Fruit fly (Drosophila melanogaster) whole organism, wandering third instar larva: ENCODE results near the gene pix.

Source experiments
- CG32264 ChIP-seq: fragments of 200-800 bp; sonication (Bioruptor generic); optimal IDR thresholded peaks from 2 replicates; lab custom pipeline; 2016; ENCODE audit warnings: missing biosample characterization, missing genetic modification characterization
- CG9705 ChIP-seq: fragments of 200-800 bp; sonication (Bioruptor generic); optimal IDR thresholded peaks from 2 replicates; lab custom pipeline; 2018; ENCODE audit warnings: missing biosample characterization, mild to moderate bottlenecking, missing genetic modification characterization
- CrebA ChIP-seq: fragments of 200-800 bp; sonication (Bioruptor generic); optimal IDR thresholded peaks from 2 replicates; lab custom pipeline; 2016; ENCODE audit warnings: missing biosample characterization, mild to moderate bottlenecking, missing genetic modification characterization, borderline replicate concordance
- Dfd ChIP-seq: fragments of >200 bp; optimal IDR thresholded peaks from 2 replicates; lab custom pipeline; 2017; ENCODE audit warnings: missing biosample characterization, missing genetic modification characterization
- GATAd ChIP-seq: sonication (Bioruptor generic); optimal IDR thresholded peaks from 2 replicates; lab custom pipeline; 2016; ENCODE audit warnings: missing biosample characterization, missing genetic modification characterization
- HLH106 ChIP-seq: fragments of 200-800 bp; optimal IDR thresholded peaks from 3 replicates; lab custom pipeline; 2019; ENCODE audit warnings: missing biosample characterization, mild to moderate bottlenecking, missing genetic modification characterization, moderate library complexity
- Hnf4 ChIP-seq: fragments of 200-800 bp; sonication (Bioruptor generic); optimal IDR thresholded peaks from 2 replicates; lab custom pipeline; 2016; ENCODE audit warnings: missing biosample characterization, mild to moderate bottlenecking, missing genetic modification characterization
- Hr78 ChIP-seq: fragments of >200 bp; optimal IDR thresholded peaks from 2 replicates; lab custom pipeline; 2017; ENCODE audit warnings: missing biosample characterization, missing genetic modification characterization
- Hr83 ChIP-seq: fragments of 200-300 bp; sonication (Bioruptor generic); optimal IDR thresholded peaks from 2 replicates; lab custom pipeline; 2016; ENCODE audit warnings: missing biosample characterization, mild to moderate bottlenecking, missing genetic modification characterization, moderate library complexity; ENCODE audit not compliant: poor library complexity, severe bottlenecking
- Myc ChIP-seq: fragments of >200 bp; optimal IDR thresholded peaks from 2 replicates; lab custom pipeline; 2017
- N ChIP-seq: fragments of >200 bp; optimal IDR thresholded peaks from 2 replicates; lab custom pipeline; 2018; ENCODE audit warnings: missing biosample characterization, missing external identifiers, missing genetic modification characterization
- Sp1 ChIP-seq: fragments of 200-800 bp; sonication (Bioruptor generic); optimal IDR thresholded peaks from 3 replicates; lab custom pipeline; 2019; ENCODE audit warnings: missing biosample characterization, mild to moderate bottlenecking, missing genetic modification characterization, moderate library complexity
- Vsx2 ChIP-seq: fragments of 200-300, 225-300 bp; sonication (Bioruptor generic); optimal IDR thresholded peaks from 2 replicates; lab custom pipeline; 2018; ENCODE audit warnings: missing biosample characterization, missing genetic modification characterization; ENCODE audit not compliant: partially characterized antibody
- br ChIP-seq: fragments of 200-800 bp; sonication (Bioruptor generic); optimal IDR thresholded peaks from 2 replicates; lab custom pipeline; 2016; ENCODE audit warnings: missing biosample characterization, missing genetic modification characterization
- brk ChIP-seq: fragments of 200-800 bp; sonication (Bioruptor generic); optimal IDR thresholded peaks from 2 replicates; lab custom pipeline; 2016; ENCODE audit warnings: missing biosample characterization, mild to moderate bottlenecking, missing genetic modification characterization
- dl ChIP-seq, 2 experiments: fragments of 175-275, 200-275 bp in 1 of 2; fragments of 200-275 bp in 1 of 2; sonication (Bioruptor generic); optimal IDR thresholded peaks; lab custom pipeline; 2018; ENCODE audit warnings: mild to moderate bottlenecking in 2 of 2, missing biosample characterization in 2 of 2, missing genetic modification characterization in 2 of 2, moderate library complexity in 2 of 2; ENCODE audit not compliant: partially characterized antibody in 2 of 2, insufficient read depth in 1 of 2
- dmrt93B ChIP-seq: fragments of 200-800 bp; sonication (Bioruptor generic); optimal IDR thresholded peaks from 2 replicates; lab custom pipeline; 2018; ENCODE audit warnings: missing biosample characterization, mild to moderate bottlenecking, missing genetic modification characterization
- dsf ChIP-seq: sonication (Bioruptor generic); optimal IDR thresholded peaks from 2 replicates; lab custom pipeline; 2016; ENCODE audit warnings: missing biosample characterization, missing genetic modification characterization, borderline replicate concordance
- ey ChIP-seq: fragments of 200-800 bp; sonication (Bioruptor generic); optimal IDR thresholded peaks from 2 replicates; lab custom pipeline; 2016; ENCODE audit warnings: missing biosample characterization, missing genetic modification characterization
- foxo ChIP-seq, 2 experiments: fragments of 200-800 bp; sonication (Bioruptor generic); optimal IDR thresholded peaks; 2 replicates in 1 of 2; 3 replicates in 1 of 2; lab custom pipeline; 2016 to 2017; ENCODE audit warnings: missing biosample characterization in 2 of 2, missing genetic modification characterization in 2 of 2
- fru ChIP-seq: fragments of 200-800 bp; sonication (Bioruptor generic); optimal IDR thresholded peaks from 3 replicates; lab custom pipeline; 2016; ENCODE audit warnings: missing biosample characterization, mild to moderate bottlenecking, missing genetic modification characterization
- h ChIP-seq: fragments of 200-800 bp; sonication (Bioruptor generic); optimal IDR thresholded peaks from 3 replicates; lab custom pipeline; 2016; ENCODE audit warnings: missing biosample characterization, mild to moderate bottlenecking, missing genetic modification characterization
- lola ChIP-seq: fragments of >200 bp; optimal IDR thresholded peaks from 2 replicates; lab custom pipeline; 2017; ENCODE audit warnings: missing biosample characterization, missing genetic modification characterization
- pan ChIP-seq: fragments of >200 bp; optimal IDR thresholded peaks from 2 replicates; lab custom pipeline; 2017
- psq ChIP-seq: fragments of 200-800 bp; sonication (Bioruptor generic); optimal IDR thresholded peaks from 3 replicates; lab custom pipeline; 2017; ENCODE audit warnings: missing biosample characterization, mild to moderate bottlenecking, missing genetic modification characterization, moderate library complexity
- sage ChIP-seq: fragments of 200-800 bp; sonication (Bioruptor generic); optimal IDR thresholded peaks from 2 replicates; lab custom pipeline; 2016; ENCODE audit warnings: missing biosample characterization, mild to moderate bottlenecking, missing genetic modification characterization
- sv ChIP-seq: fragments of 200-800 bp; sonication (Bioruptor generic); optimal IDR thresholded peaks from 3 replicates; lab custom pipeline; 2016; ENCODE audit warnings: missing biosample characterization, missing genetic modification characterization
- usp ChIP-seq: fragments of >200 bp; optimal IDR thresholded peaks from 2 replicates; lab custom pipeline; 2017; ENCODE audit warnings: missing biosample characterization, missing genetic modification characterization
- woc ChIP-seq: sonication (Bioruptor generic); optimal IDR thresholded peaks from 2 replicates; lab custom pipeline; 2016; ENCODE audit warnings: missing biosample characterization, mild to moderate bottlenecking, missing genetic modification characterization

Gene pix

DNA sequence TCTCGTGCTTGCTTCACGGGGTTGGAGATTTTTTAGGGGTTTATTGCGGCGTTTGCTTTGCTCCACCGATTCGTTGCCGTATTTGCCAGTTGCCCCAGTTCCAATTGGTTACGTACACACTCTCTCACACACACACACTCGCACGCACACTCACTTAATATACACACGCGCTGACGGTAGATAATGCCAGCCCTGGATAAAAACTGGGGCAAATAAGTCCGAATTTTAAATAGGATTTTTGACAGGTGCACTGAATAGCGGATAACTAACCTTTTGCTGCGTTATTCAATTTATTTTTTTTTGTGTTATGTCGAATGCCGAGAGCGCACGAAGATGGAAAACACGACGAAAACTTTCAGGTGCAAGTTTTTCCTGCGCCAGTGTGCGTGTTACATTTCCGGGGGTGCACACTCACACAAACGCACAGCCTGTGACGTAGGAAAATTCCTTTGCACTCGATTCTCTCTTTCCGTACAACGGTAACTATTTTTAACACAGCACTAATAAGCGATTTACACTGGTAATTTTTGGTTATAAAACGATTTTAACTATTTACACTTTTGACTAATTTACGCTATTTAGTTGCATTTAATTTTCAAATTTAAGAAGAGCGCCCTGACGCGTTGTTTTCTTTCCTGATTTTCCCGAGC is 21.9 kb downstream of the pix start:
- TF ChIP-seq Hr83 (GFP tag; lab: Kevin White, UChicago) (no peak), Hr78 (no peak), CG9705 (no peak), Myc (lab: Kevin White, UChicago) (no peak), Sp1 (no peak), br (GFP tag; lab: Kevin White, UChicago) (no peak), usp (no peak), dmrt93B (GFP tag; lab: Kevin White, UChicago) (no peak), foxo (GFP tag; optimal IDR thresholded peaks at IDR 0.05; lab: Kevin White, UChicago) (no peak), dsf (no peak), N (GFP tag; lab: Kevin White, UChicago) (no peak), ey (GFP tag; lab: Kevin White, UChicago) (no peak), Vsx2 (GFP tag; lab: Kevin White, UChicago) (no peak), dl (GFP tag; optimal IDR thresholded peaks at IDR 0.05; lab: Kevin White, UChicago; ENCODE audit: insufficient read depth in 1 of 2, partially characterized antibody in 2 of 2) (no peak), h (no peak), psq (no peak), sv (GFP tag; lab: Kevin White, UChicago) (no peak), Dfd (GFP tag; lab: Kevin White, UChicago) (no peak), woc (GFP tag; lab: Kevin White, UChicago) (no peak), lola (GFP tag; lab: Kevin White, UChicago) (no peak)

dm6 chr3L:8951507-8951906 is 23.1 kb downstream of the pix start:
- TF ChIP-seq HLH106 (tag; lab: Kevin White, UChicago) (no peak), dsf (no peak), Hr83 (GFP tag; lab: Kevin White, UChicago) (peak; percentile 1), brk (GFP tag; lab: Kevin White, UChicago) (no peak), Sp1 (no peak), N (GFP tag; lab: Kevin White, UChicago) (no peak)

DNA sequence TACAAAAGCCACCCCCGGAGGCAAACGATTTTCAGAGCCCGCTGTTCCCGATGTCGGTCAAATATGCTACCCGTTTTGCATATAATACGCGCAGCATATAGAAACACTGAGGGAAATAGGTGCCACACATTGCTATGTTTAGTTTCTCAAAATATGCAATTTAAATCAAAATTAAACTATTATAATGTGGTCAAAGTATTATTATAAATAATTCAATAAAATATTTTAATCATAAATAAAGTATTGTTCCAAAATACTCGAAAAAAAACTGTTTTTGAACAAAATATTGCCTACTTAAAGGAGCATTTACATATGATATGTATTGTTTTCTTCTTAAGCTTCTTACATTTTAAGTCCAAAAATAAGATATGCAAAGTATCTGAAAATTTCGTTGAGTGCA is 23.6 kb downstream of the pix start:
- TF ChIP-seq Hnf4 (GFP tag; lab: Kevin White, UChicago) (no peak), GATAd (no peak), dsf (no peak), CG9705 (no peak), h (no peak), Hr78 (no peak), fru (GFP tag; lab: Kevin White, UChicago) (no peak), br (GFP tag; lab: Kevin White, UChicago) (no peak), Hr83 (GFP tag; lab: Kevin White, UChicago) (no peak)
- TF ChIP-seq, all 38 proteins: peak for 0

DNA sequence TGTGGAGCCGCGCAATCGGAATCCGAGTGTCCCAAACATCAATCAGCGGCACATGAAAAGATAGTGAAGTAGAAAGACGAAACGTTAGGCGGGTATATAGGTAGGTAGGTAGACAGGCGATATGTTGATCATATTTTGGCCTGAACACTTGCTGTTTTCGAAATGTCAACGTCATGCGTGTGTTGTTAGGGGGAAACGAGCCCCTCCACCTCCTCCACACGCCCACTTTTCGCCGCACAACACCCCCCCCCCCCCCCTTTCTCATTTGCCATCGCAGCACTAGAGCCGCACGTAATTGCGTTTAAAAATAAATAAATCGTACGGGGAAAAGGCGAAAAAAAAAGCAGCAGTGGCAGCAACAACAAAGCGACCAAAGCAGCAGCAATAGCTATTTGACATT is 24.7 kb downstream of the pix start:
- TF ChIP-seq usp: no peak
- peak; percentile 57 for TF ChIP-seq Dfd (GFP tag; lab: Kevin White, UChicago)

- TF ChIP-seq CG9705 (no peak), dl (GFP tag; optimal IDR thresholded peaks at IDR 0.05; lab: Kevin White, UChicago; ENCODE audit: insufficient read depth in 1 of 2, partially characterized antibody in 2 of 2) (no peak), woc (GFP tag; lab: Kevin White, UChicago) (no peak), CG32264 (GFP tag; lab: Kevin White, UChicago) (no peak), sage (GFP tag; lab: Kevin White, UChicago) (no peak), brk (GFP tag; lab: Kevin White, UChicago) (no peak)
Measured at dm6 chr3L:8947848-8948494, 26.6 kb downstream of the pix start.

dm6 chr3L:8939654-8940053 is 34.9 kb downstream of the pix start:
- TF ChIP-seq Dfd (GFP tag; lab: Kevin White, UChicago) (no peak), lola (GFP tag; lab: Kevin White, UChicago) (no peak), pan (lab: Kevin White, UChicago) (no peak), CrebA (no peak)
